Worm (Caenorhabditis elegans): ENCODE results near the gene W10G11.3.

DNA sequence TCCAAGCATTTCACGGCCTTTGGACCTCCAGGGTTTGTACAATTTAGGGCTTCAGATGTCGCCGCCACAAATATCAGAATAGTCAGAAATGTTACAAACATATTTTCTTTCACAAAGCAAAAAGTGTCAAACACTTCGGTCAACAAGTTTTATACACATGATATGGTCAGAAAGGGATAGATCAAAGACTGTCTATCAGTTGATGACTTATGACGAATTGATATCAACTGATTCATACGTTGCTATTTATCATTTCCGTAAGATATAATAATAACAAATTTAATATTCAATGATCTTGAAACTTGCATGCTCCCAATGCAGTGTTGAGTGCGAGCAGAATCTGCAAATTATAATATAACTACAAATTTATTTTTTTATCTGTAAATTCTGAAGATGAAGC, 1.7 kb downstream of the W10G11.3 start, which contains the start of gene W10G11.1:
- TF ChIP-seq unc-39 (tag; optimal IDR thresholded peaks at IDR 0.05) (no peak), ham-2 (GFP tag; optimal IDR thresholded peaks at IDR 0.05) (no peak), nhr-28 (tag; optimal IDR thresholded peaks at IDR 0.05) (no peak), sptf-1 (tag; optimal IDR thresholded peaks at IDR 0.05) (no peak), elt-3 (tag; optimal IDR thresholded peaks at IDR 0.05) (no peak), lin-13 (tag; optimal IDR thresholded peaks at IDR 0.05) (no peak), nhr-237 (tag; optimal IDR thresholded peaks at IDR 0.05) (no peak), unc-62 (GFP tag; optimal IDR thresholded peaks at IDR 0.05) (no peak), pha-4 (tag; optimal IDR thresholded peaks at IDR 0.05) (no peak), ceh-83 (GFP tag; optimal IDR thresholded peaks at IDR 0.05) (no peak), snpc-4 (tag; optimal IDR thresholded peaks at IDR 0.05) (no peak)

All from whole organism, mixed stage, embryonic.